Fruit fly (Drosophila melanogaster): ENCODE data around the gene Alg10.

The Alg10 gene

DNA sequence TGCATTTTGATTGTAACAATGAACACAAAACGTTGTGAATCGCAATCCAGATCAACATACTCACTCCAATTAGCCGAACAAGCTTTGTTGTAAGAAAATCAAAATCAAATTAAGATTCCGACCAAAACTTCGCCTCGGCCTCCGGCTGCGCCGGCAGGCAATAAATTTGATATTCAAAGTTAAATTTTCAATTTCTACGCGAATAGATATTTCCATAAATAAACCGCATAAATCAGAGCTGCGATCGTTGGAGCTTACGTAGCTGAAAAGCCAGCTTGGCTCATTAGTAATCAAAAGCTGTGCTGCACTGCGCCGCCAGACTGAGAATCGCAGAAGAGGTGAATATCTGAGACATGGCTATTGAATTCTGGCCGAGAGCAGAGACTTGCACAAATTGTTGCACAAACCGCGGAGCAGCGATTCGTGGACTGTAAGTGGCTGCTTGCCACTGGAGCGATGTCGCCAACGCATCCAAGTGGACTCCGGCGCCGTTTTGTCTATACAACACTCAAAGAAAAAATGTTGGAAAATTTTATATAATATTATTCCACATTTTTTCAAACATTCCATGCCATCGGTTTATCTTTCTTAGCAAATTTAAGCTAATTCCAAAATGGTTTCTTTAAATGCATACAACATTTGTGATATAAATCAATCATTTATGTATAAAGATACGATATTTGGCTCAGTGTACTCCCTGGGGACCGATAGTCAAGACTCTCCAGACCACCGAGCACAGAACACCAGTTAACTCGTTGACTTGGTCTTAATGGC is 16.1 kb upstream of the Alg10 start (continued):
- peak; percentile 26 for TF ChIP-seq pros (GFP tag; optimal IDR thresholded peaks at IDR 0.05)
- TF ChIP-seq scrt (GFP tag; optimal IDR thresholded peaks at IDR 0.05): no peak
- TF ChIP-seq CG12236 (GFP tag; optimal IDR thresholded peaks at IDR 0.05): no peak
- peak; percentile 53; the same call in 1 of the 3 replicates for TF ChIP-seq zfh1 (GFP tag; IDR thresholded peaks at IDR 0.05)
- TF ChIP-seq CG3847 (GFP tag; IDR thresholded peaks at IDR 0.05): 0 out of 2 replicates have a peak, but pooled peaks have one; percentile 14
- no peak for TF ChIP-seq kah (GFP tag; optimal IDR thresholded peaks at IDR 0.05)
- peak; percentile 47; the same call in 1 of the 2 replicates for TF ChIP-seq lmd (GFP tag; IDR thresholded peaks at IDR 0.05)
- TF ChIP-seq Abd-B (GFP tag; optimal IDR thresholded peaks at IDR 0.05): peak; percentile 6
- no peak for TF ChIP-seq tio (GFP tag; optimal IDR thresholded peaks at IDR 0.05)
- no peak for TF ChIP-seq D19B (GFP tag; optimal IDR thresholded peaks at IDR 0.05)
- no peak for TF ChIP-seq Gsc (GFP tag; IDR thresholded peaks at IDR 0.05)
- no peak for TF ChIP-seq h (optimal IDR thresholded peaks at IDR 0.05)
- TF ChIP-seq ttk (GFP tag; IDR thresholded peaks at IDR 0.05): 0 out of 2 replicates have a peak, but pooled peaks have one; percentile 31
- TF ChIP-seq dan (GFP tag; IDR thresholded peaks at IDR 0.05): no peak
- peak; percentile 5 for TF ChIP-seq ewg (GFP tag; optimal IDR thresholded peaks at IDR 0.05)
- TF ChIP-seq gro (GFP tag; optimal IDR thresholded peaks at IDR 0.05): no peak
- TF ChIP-seq CG7745 (tag; optimal IDR thresholded peaks at IDR 0.05): no peak
- no peak for TF ChIP-seq ash1 (GFP tag; optimal IDR thresholded peaks at IDR 0.05)
- peak; percentile 58 for TF ChIP-seq D19A (tag; optimal IDR thresholded peaks at IDR 0.05)
- no peak for TF ChIP-seq NC2α (GFP tag; optimal IDR thresholded peaks at IDR 0.05)
- TF ChIP-seq ara (GFP tag; IDR thresholded peaks at IDR 0.05): peak; percentile 56; the same call in 1 of the 2 replicates
- TF ChIP-seq hkb (optimal IDR thresholded peaks at IDR 0.05): no peak
- peak; percentile 57 for TF ChIP-seq hkb (GFP tag; IDR thresholded peaks at IDR 0.05)
- peak; percentile 21 for TF ChIP-seq CG1602 (GFP tag; optimal IDR thresholded peaks at IDR 0.05)
- TF ChIP-seq CG14710 (tag; optimal IDR thresholded peaks at IDR 0.05): peak; percentile 62
- TF ChIP-seq stc (GFP tag; IDR thresholded peaks at IDR 0.05): no peak
- no peak for TF ChIP-seq ftz-f1 (GFP tag; optimal IDR thresholded peaks at IDR 0.05)
- no peak for TF ChIP-seq ERR (GFP tag; optimal IDR thresholded peaks at IDR 0.05)
- peak in 1 of 3 experiments; percentile 48 for TF ChIP-seq lola (GFP tag; optimal IDR thresholded peaks at IDR 0.05)
- peak; percentile 22 for TF ChIP-seq CG2875 (GFP tag; optimal IDR thresholded peaks at IDR 0.05)
- TF ChIP-seq Xrp1 (GFP tag; IDR thresholded peaks at IDR 0.05): 0 out of 2 replicates have a peak, but pooled peaks have one; percentile 49
- no peak for TF ChIP-seq inv (GFP tag; IDR thresholded peaks at IDR 0.05; ENCODE audit: partially characterized antibody)
- no peak for TF ChIP-seq slou (GFP tag; optimal IDR thresholded peaks at IDR 0.05)
- TF ChIP-seq ci (GFP tag; IDR thresholded peaks at IDR 0.05): peak; percentile 78
- TF ChIP-seq Adf1 (GFP tag; IDR thresholded peaks at IDR 0.05): no peak
- TF ChIP-seq YL-1 (GFP tag; optimal IDR thresholded peaks at IDR 0.05): no peak
- peak; percentile 48 for TF ChIP-seq CG12769 (tag; optimal IDR thresholded peaks at IDR 0.05)
- no peak for TF ChIP-seq gfzf (GFP tag; optimal IDR thresholded peaks at IDR 0.05)

DNA sequence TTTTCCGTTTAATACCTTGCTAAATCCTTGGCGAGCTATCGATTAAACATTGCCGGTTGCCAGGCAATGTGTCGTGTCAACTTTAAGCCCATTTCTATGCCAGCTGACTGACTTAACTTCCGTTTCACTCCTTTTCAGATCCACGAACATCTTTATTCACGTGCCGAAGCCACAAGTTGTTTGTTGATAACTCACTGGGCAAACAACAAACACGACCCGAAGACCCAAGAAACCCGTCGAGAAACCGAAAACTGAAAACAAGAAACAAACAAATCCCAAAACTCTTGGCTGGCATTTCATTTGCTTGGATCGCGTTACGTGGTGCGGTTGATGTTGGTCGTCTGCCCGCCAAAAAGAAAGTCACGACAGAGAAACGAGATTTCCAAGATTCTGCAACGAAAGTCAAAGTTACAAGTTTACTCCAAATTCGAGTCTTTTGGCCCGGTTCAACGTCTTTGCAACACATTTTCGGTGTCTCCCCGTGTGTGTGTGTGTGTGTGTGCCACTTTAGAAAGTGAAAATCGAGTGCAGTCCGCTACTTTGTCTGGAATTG is 14.0 kb upstream of the Alg10 start, which contains the start of gene CG6216:
Gene CG6216 (minus strand): TSS at position 51 of the 553 bp plus-strand sequence.
- TF ChIP-seq CG17186 (GFP tag; optimal IDR thresholded peaks at IDR 0.05) (no peak), CG4424 (GFP tag; optimal IDR thresholded peaks at IDR 0.05) (no peak), kni (GFP tag; optimal IDR thresholded peaks at IDR 0.05) (peak; percentile 73), Deaf1 (tag; optimal IDR thresholded peaks at IDR 0.05) (peak; percentile 78), aop (GFP tag; IDR thresholded peaks at IDR 0.05) (no peak), Stat92E (GFP tag; optimal IDR thresholded peaks at IDR 0.05) (peak in 1 of 3 experiments; percentile 3), CG4707 (GFP tag; optimal IDR thresholded peaks at IDR 0.05) (peak; percentile 12), Jarid2 (GFP tag; optimal IDR thresholded peaks at IDR 0.05) (no peak), CG11695 (GFP tag; IDR thresholded peaks at IDR 0.05) (no peak), cg (GFP tag; optimal IDR thresholded peaks at IDR 0.05) (peak; percentile 1), sd (tag; optimal IDR thresholded peaks at IDR 0.05) (peak; percentile 24), CG7357 (GFP tag; IDR thresholded peaks at IDR 0.05) (no peak), cwo (GFP tag; optimal IDR thresholded peaks at IDR 0.05) (peak; percentile 7)

Measured in whole organism, embryonic.